Fruit fly (Drosophila melanogaster): ENCODE measurements around the gene CG3568.

The CG3568 gene

dm6 chrX:4498234-4498633 is 44.2 kb upstream of the CG3568 start:
- TF ChIP-seq Drgx (GFP tag; IDR thresholded peaks at IDR 0.05) (no peak), BtbVII (GFP tag; optimal IDR thresholded peaks at IDR 0.05) (no peak), org-1 (GFP tag; optimal IDR thresholded peaks at IDR 0.05) (peak; percentile 11), Hr51 (GFP tag; optimal IDR thresholded peaks at IDR 0.05) (peak in 1 of 2 experiments; percentile 26), CHES-1-like (GFP tag; optimal IDR thresholded peaks at IDR 0.05) (no peak), BEAF-32 (GFP tag; optimal IDR thresholded peaks at IDR 0.05) (no peak), CG3163 (GFP tag; optimal IDR thresholded peaks at IDR 0.05) (no peak), fd96Cb (tag; optimal IDR thresholded peaks at IDR 0.05) (peak; percentile 47), lab (GFP tag; optimal IDR thresholded peaks at IDR 0.05) (peak; percentile 12), bcd (GFP tag; optimal IDR thresholded peaks at IDR 0.05) (peak; percentile 26), nmo (GFP tag; optimal IDR thresholded peaks at IDR 0.05) (peak; percentile 45), CG6689 (GFP tag; IDR thresholded peaks at IDR 0.05) (peak; percentile 55), Awh (GFP tag; IDR thresholded peaks at IDR 0.05) (peak; percentile 59; the same call in 1 of the 2 replicates), Aef1 (GFP tag; IDR thresholded peaks at IDR 0.05) (0 out of 3 replicates have a peak, but pooled peaks have one; percentile 17), zen (tag; optimal IDR thresholded peaks at IDR 0.05) (peak; percentile 18), row (GFP tag; IDR thresholded peaks at IDR 0.05) (peak; percentile 70; the same call in 2 of the 3 replicates), CG13424 (tag; optimal IDR thresholded peaks at IDR 0.05) (peak; percentile 8), CG11093 (GFP tag; IDR thresholded peaks at IDR 0.05) (0 out of 3 replicates have a peak, but pooled peaks have one; percentile 22), sens-2 (GFP tag; IDR thresholded peaks at IDR 0.05) (no peak), Spps (tag; optimal IDR thresholded peaks at IDR 0.05) (peak; percentile 34), h (optimal IDR thresholded peaks at IDR 0.05) (no peak), bsh (GFP tag; optimal IDR thresholded peaks at IDR 0.05) (peak in 1 of 2 experiments; percentile 70), CG10366 (GFP tag; IDR thresholded peaks at IDR 0.05) (peak; percentile 31; the same call in 1 of the 2 replicates), btn (GFP tag; optimal IDR thresholded peaks at IDR 0.05) (no peak), CG2875 (GFP tag; optimal IDR thresholded peaks at IDR 0.05) (no peak), CG11398 (GFP tag; optimal IDR thresholded peaks at IDR 0.05) (no peak), CG10321 (GFP tag; IDR thresholded peaks at IDR 0.05) (no peak), Antp (GFP tag; optimal IDR thresholded peaks at IDR 0.05) (peak; percentile 41), ara (GFP tag; IDR thresholded peaks at IDR 0.05) (no peak), Optix (GFP tag; IDR thresholded peaks at IDR 0.05) (peak; percentile 49; the same call in 1 of the 3 replicates), Hr3 (GFP tag; optimal IDR thresholded peaks at IDR 0.05) (peak; percentile 9), lola (GFP tag; optimal IDR thresholded peaks at IDR 0.05) (peak in 1 of 3 experiments; percentile 43), CG31224 (GFP tag; IDR thresholded peaks at IDR 0.05) (no peak), tio (GFP tag; optimal IDR thresholded peaks at IDR 0.05) (no peak), CG4820 (GFP tag; optimal IDR thresholded peaks at IDR 0.05) (peak; percentile 33), CG9727 (GFP tag; optimal IDR thresholded peaks at IDR 0.05) (peak; percentile 22), CG7987 (GFP tag; optimal IDR thresholded peaks at IDR 0.05) (no peak), Six4 (GFP tag; optimal IDR thresholded peaks at IDR 0.05) (peak; percentile 27), CG5245 (GFP tag; optimal IDR thresholded peaks at IDR 0.05) (peak; percentile 39), crol (GFP tag; IDR thresholded peaks at IDR 0.05) (no peak), CG8089 (GFP tag; optimal IDR thresholded peaks at IDR 0.05) (peak; percentile 4), Pdp1 (GFP tag; optimal IDR thresholded peaks at IDR 0.05) (peak in 1 of 2 experiments; percentile 11), danr (GFP tag; IDR thresholded peaks at IDR 0.05) (0 out of 2 replicates have a peak, but pooled peaks have one; percentile 15), cg (GFP tag; optimal IDR thresholded peaks at IDR 0.05) (no peak), sima (GFP tag; optimal IDR thresholded peaks at IDR 0.05) (no peak), CG15269 (tag; optimal IDR thresholded peaks at IDR 0.05) (peak; percentile 8), ATbp (GFP tag; optimal IDR thresholded peaks at IDR 0.05) (peak; percentile 36), zf30C (GFP tag; optimal IDR thresholded peaks at IDR 0.05) (no peak), dan (GFP tag; IDR thresholded peaks at IDR 0.05) (no peak), Sox100B (GFP tag; optimal IDR thresholded peaks at IDR 0.05) (peak; percentile 6)
